Worm (Caenorhabditis elegans) whole organism, L2 larva: Measurements from ENCODE around the gene srh-97.

Source experiments
- C34F6.9 ChIP-seq: fragments of 150-350 bp; optimal IDR thresholded peaks from 2 replicates; lab custom pipeline; 2014; ENCODE audit warnings: missing biosample characterization, missing genetic modification characterization
- F13H6.1 ChIP-seq: sonication (generic microtip); optimal IDR thresholded peaks from 2 replicates; lab custom pipeline; 2016; ENCODE audit warnings: missing genetic modification characterization, missing compliant biosample characterization
- ZK546.5 ChIP-seq: sonication (generic microtip); optimal IDR thresholded peaks from 2 replicates; lab custom pipeline; 2017; ENCODE audit warnings: missing biosample characterization, missing genetic modification characterization
- alr-1 ChIP-seq: fragments of 150-350 bp; optimal IDR thresholded peaks from 2 replicates; lab custom pipeline; 2014; ENCODE audit warnings: missing biosample characterization, missing genetic modification characterization
- aly-2 ChIP-seq: fragments of 150-350 bp; optimal IDR thresholded peaks from 2 replicates; lab custom pipeline; 2014; ENCODE audit warnings: missing biosample characterization, missing genetic modification characterization
- ceh-16 ChIP-seq: fragments of 150-350 bp; optimal IDR thresholded peaks from 2 replicates; lab custom pipeline; 2014; ENCODE audit warnings: missing biosample characterization, missing genetic modification characterization
- ceh-82 ChIP-seq: fragments of 150-350 bp; optimal IDR thresholded peaks from 2 replicates; lab custom pipeline; 2014; ENCODE audit warnings: missing biosample characterization, missing genetic modification characterization
- crh-2 ChIP-seq: sonication (generic microtip); optimal IDR thresholded peaks from 2 replicates; lab custom pipeline; 2017; ENCODE audit warnings: missing biosample characterization, missing genetic modification characterization
- dmd-4 ChIP-seq: sonication (generic microtip); optimal IDR thresholded peaks from 2 replicates; lab custom pipeline; 2017; ENCODE audit warnings: missing biosample characterization, missing genetic modification characterization
- elt-1 ChIP-seq: fragments of 150-350 bp; optimal IDR thresholded peaks from 2 replicates; lab custom pipeline; 2014; ENCODE audit warnings: missing biosample characterization, missing genetic modification characterization
- elt-3 ChIP-seq: sonication (generic microtip); optimal IDR thresholded peaks from 2 replicates; lab custom pipeline; 2017; ENCODE audit warnings: missing biosample characterization, missing genetic modification characterization
- fos-1 ChIP-seq: fragments of 150-350 bp; optimal IDR thresholded peaks from 2 replicates; lab custom pipeline; 2014; ENCODE audit warnings: missing biosample characterization, missing genetic modification characterization
- gmeb-1 ChIP-seq: fragments of 150-350 bp; optimal IDR thresholded peaks from 2 replicates; lab custom pipeline; 2014; ENCODE audit warnings: missing biosample characterization, missing genetic modification characterization
- lin-13 ChIP-seq: fragments of 150-350 bp; optimal IDR thresholded peaks from 2 replicates; lab custom pipeline; 2014; ENCODE audit warnings: missing biosample characterization, missing genetic modification reagents, missing genetic modification characterization
- lin-39 ChIP-seq: fragments of 150-350 bp; optimal IDR thresholded peaks from 2 replicates; lab custom pipeline; 2014; ENCODE audit warnings: missing biosample characterization, missing genetic modification reagents, missing genetic modification characterization
- lsy-2 ChIP-seq, 2 experiments: fragments of 150-350 bp in 1 of 2; sonication (generic microtip) in 1 of 2; optimal IDR thresholded peaks; 2 replicates each; lab custom pipeline; 2014 to 2017; ENCODE audit warnings: missing biosample characterization in 2 of 2, missing genetic modification characterization in 2 of 2
- mab-5 ChIP-seq: fragments of 150-350 bp; optimal IDR thresholded peaks from 2 replicates; lab custom pipeline; 2014; ENCODE audit warnings: missing biosample characterization, missing genetic modification characterization
- nhr-10 ChIP-seq: sonication (generic microtip); optimal IDR thresholded peaks from 2 replicates; lab custom pipeline; 2017; ENCODE audit warnings: missing biosample characterization, missing genetic modification characterization
- nhr-11 ChIP-seq: fragments of 150-350 bp; optimal IDR thresholded peaks from 2 replicates; lab custom pipeline; 2014; ENCODE audit warnings: missing biosample characterization, missing genetic modification characterization
- nhr-12 ChIP-seq: fragments of 150-350 bp; optimal IDR thresholded peaks from 2 replicates; lab custom pipeline; 2014; ENCODE audit warnings: missing biosample characterization, missing genetic modification characterization
- nhr-129 ChIP-seq: fragments of 150-350 bp; optimal IDR thresholded peaks from 2 replicates; lab custom pipeline; 2014; ENCODE audit warnings: missing biosample characterization, missing genetic modification characterization
- nhr-21 ChIP-seq: fragments of 150-350 bp; optimal IDR thresholded peaks from 2 replicates; lab custom pipeline; 2014; ENCODE audit warnings: missing biosample characterization, missing genetic modification characterization
- nhr-23 ChIP-seq: fragments of 150-350 bp; optimal IDR thresholded peaks from 2 replicates; lab custom pipeline; 2014; ENCODE audit warnings: missing biosample characterization, missing genetic modification reagents, missing genetic modification characterization
- nhr-25 ChIP-seq: fragments of 150-350 bp; sonication (generic microtip); optimal IDR thresholded peaks from 3 replicates; lab custom pipeline; 2014; ENCODE audit warnings: missing biosample characterization, missing genetic modification characterization
- nhr-6 ChIP-seq: fragments of 150-350 bp; optimal IDR thresholded peaks from 2 replicates; lab custom pipeline; 2014; ENCODE audit warnings: missing biosample characterization, missing genetic modification characterization
- nhr-77 ChIP-seq: fragments of 150-350 bp; optimal IDR thresholded peaks from 2 replicates; lab custom pipeline; 2014; ENCODE audit warnings: missing biosample characterization, missing genetic modification characterization
- sem-4 ChIP-seq: fragments of 150-350 bp; optimal IDR thresholded peaks from 2 replicates; lab custom pipeline; 2014; ENCODE audit warnings: missing biosample characterization, missing genetic modification reagents, missing genetic modification characterization
- sma-3 ChIP-seq: sonication (generic microtip); optimal IDR thresholded peaks from 2 replicates; lab custom pipeline; 2016; ENCODE audit warnings: missing genetic modification reagents, missing genetic modification characterization, missing compliant biosample characterization
- sma-9 ChIP-seq, 2 experiments: fragments of 150-350 bp in 1 of 2; sonication (generic microtip) in 1 of 2; optimal IDR thresholded peaks; 2 replicates each; lab custom pipeline; 2014 to 2016; ENCODE audit warnings: missing genetic modification characterization in 2 of 2, mild to moderate bottlenecking in 1 of 2, missing biosample characterization in 1 of 2, missing compliant biosample characterization in 1 of 2, missing genetic modification reagents in 1 of 2, moderate library complexity in 1 of 2
- snpc-4 ChIP-seq: fragments of 150-350 bp; optimal IDR thresholded peaks from 2 replicates; lab custom pipeline; 2014; ENCODE audit warnings: missing biosample characterization, missing genetic modification characterization
- unc-55 ChIP-seq: fragments of 150-350 bp; sonication (generic microtip); optimal IDR thresholded peaks from 3 replicates; lab custom pipeline; 2014; ENCODE audit warnings: missing biosample characterization, missing genetic modification reagents, missing genetic modification characterization
- zag-1 ChIP-seq: fragments of 150-350 bp; optimal IDR thresholded peaks from 2 replicates; lab custom pipeline; 2014; ENCODE audit warnings: missing biosample characterization, missing genetic modification characterization
- ztf-1 ChIP-seq: fragments of 200-800 bp; sonication (Bioruptor generic); conservative IDR thresholded peaks from 2 replicates; pipeline ENCODE4 v1.3.6; 2022; ENCODE audit warnings: missing genetic modification characterization, missing compliant biosample characterization
- ztf-11 ChIP-seq: sonication (generic microtip); optimal IDR thresholded peaks from 2 replicates; lab custom pipeline; 2017; ENCODE audit warnings: missing biosample characterization, missing genetic modification characterization
- ztf-4 ChIP-seq: fragments of 150-350 bp; optimal IDR thresholded peaks from 2 replicates; lab custom pipeline; 2014; ENCODE audit warnings: missing biosample characterization, missing genetic modification characterization

The srh-97 gene

ce11 chrV:17021361-17021760 is 4.5 kb downstream of the srh-97 start, which contains the start of gene F49H6.12:
Gene F49H6.12, minus strand, starts transcription at chrV:17021461.
- no peak for TF ChIP-seq dmd-4 (tag; lab: Kevin White, UChicago)
- TF ChIP-seq elt-1, result no peak
- no peak for TF ChIP-seq ceh-16
- TF ChIP-seq alr-1 (tag; lab: Kevin White, UChicago), result no peak
- no peak for TF ChIP-seq lin-39 (tag; lab: Kevin White, UChicago)
- TF ChIP-seq ztf-11 (tag; lab: Kevin White, UChicago), result no peak
- no peak for TF ChIP-seq sma-3 (GFP tag; lab: Kevin White, UChicago)
- no peak for TF ChIP-seq nhr-6
- TF ChIP-seq aly-2 (tag; lab: Kevin White, UChicago), result no peak
- no peak for TF ChIP-seq lsy-2 (tag; optimal IDR thresholded peaks at IDR 0.05; lab: Kevin White, UChicago)
- TF ChIP-seq zag-1 (tag; lab: Kevin White, UChicago), result no peak
- TF ChIP-seq ztf-4 (tag; lab: Kevin White, UChicago), result no peak
- no peak for TF ChIP-seq sem-4 (tag; lab: Kevin White, UChicago)
- no peak for TF ChIP-seq nhr-25 (tag; lab: Kevin White, UChicago)
- no peak for TF ChIP-seq nhr-77 (tag; lab: Kevin White, UChicago)
- TF ChIP-seq crh-2 (tag; lab: Kevin White, UChicago), result no peak
- no peak for TF ChIP-seq mab-5 (tag; lab: Kevin White, UChicago)

DNA sequence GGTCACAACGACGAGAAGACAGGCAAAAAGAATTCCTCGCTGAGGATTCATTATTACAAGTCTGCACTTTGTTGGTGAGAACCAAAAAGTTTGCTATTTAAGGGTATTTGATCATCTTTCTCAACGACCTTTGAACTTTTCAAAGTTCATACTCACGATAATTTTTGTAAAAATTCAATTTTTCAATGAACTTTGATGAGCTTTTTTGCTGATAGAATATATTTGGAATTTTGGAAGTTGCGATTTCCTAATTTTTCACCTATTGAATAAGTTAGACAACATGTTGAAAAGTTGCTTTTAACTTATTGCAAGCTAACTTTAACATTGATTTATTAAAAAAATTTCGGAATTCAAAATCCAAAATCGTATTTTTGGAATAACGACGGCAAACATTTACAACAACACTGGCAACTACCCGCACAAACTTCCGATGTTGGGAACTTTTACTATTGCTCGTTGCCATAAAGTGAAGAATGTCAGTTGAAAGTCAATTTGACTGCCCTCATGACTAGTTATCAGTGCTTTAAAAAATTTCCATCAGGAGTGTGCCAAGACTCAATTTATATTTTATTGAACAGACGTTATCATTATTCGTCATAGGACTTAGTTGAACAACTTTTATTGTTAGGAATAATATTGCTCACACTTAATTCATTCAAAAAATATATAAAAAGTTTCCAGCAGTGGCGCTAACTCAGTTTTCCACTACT is 5.9 kb downstream of the srh-97 start, which contains the start of the genes F49H6.8 and F49H6.5:
F49H6.8 (minus strand) TSS at position 51 of the 710 bp plus-strand sequence.
F49H6.5 (plus strand) TSS at position 629 of the 710 bp plus-strand sequence.
- no peak for TF ChIP-seq ceh-16
- TF ChIP-seq elt-1, result no peak
- TF ChIP-seq nhr-6, result no peak
- no peak for TF ChIP-seq nhr-21 (tag; lab: Kevin White, UChicago)
- no peak for TF ChIP-seq mab-5 (tag; lab: Kevin White, UChicago)
- TF ChIP-seq nhr-11, result no peak
- no peak for TF ChIP-seq alr-1 (tag; lab: Kevin White, UChicago)
- TF ChIP-seq ceh-82 (tag; lab: Kevin White, UChicago), result no peak
- no peak for TF ChIP-seq C34F6.9 (tag; lab: Kevin White, UChicago)
- no peak for TF ChIP-seq fos-1 (tag; lab: Kevin White, UChicago)
- no peak for TF ChIP-seq elt-3 (tag; lab: Kevin White, UChicago)
- no peak for TF ChIP-seq nhr-77 (tag; lab: Kevin White, UChicago)
- TF ChIP-seq sma-9 (GFP tag; optimal IDR thresholded peaks at IDR 0.05; lab: Kevin White, UChicago), result no peak
- TF ChIP-seq sma-9 (tag; optimal IDR thresholded peaks at IDR 0.05; lab: Kevin White, UChicago), result no peak
- no peak for TF ChIP-seq nhr-25 (tag; lab: Kevin White, UChicago)

ce11 chrV:17026289-17026688 is 9.4 kb downstream of the srh-97 start, which contains the start of gene F49H6.15:
Gene F49H6.15, minus strand, starts transcription at chrV:17026389.
- no peak for TF ChIP-seq zag-1 (tag; lab: Kevin White, UChicago)
- no peak for TF ChIP-seq elt-3 (tag; lab: Kevin White, UChicago)
- TF ChIP-seq unc-55 (GFP tag; lab: Kevin White, UChicago), result no peak
- TF ChIP-seq nhr-129 (tag; lab: Kevin White, UChicago), result no peak
- no peak for TF ChIP-seq F13H6.1 (tag; lab: Kevin White, UChicago)
- TF ChIP-seq alr-1 (tag; lab: Kevin White, UChicago), result no peak
- TF ChIP-seq nhr-12 (tag; lab: Kevin White, UChicago), result no peak
- no peak for TF ChIP-seq aly-2 (tag; lab: Kevin White, UChicago)
- TF ChIP-seq nhr-77 (tag; lab: Kevin White, UChicago), result no peak
- TF ChIP-seq nhr-11, result no peak
- TF ChIP-seq snpc-4 (tag; lab: Kevin White, UChicago), result no peak
- TF ChIP-seq ztf-11 (tag; lab: Kevin White, UChicago), result no peak
- no peak for TF ChIP-seq ceh-16
- no peak for TF ChIP-seq sem-4 (tag; lab: Kevin White, UChicago)
- no peak for TF ChIP-seq nhr-10 (tag; lab: Kevin White, UChicago)
- TF ChIP-seq nhr-21 (tag; lab: Kevin White, UChicago), result no peak
- no peak for TF ChIP-seq sma-3 (GFP tag; lab: Kevin White, UChicago)
- TF ChIP-seq nhr-23 (tag; lab: Kevin White, UChicago), result no peak
- TF ChIP-seq elt-1, result no peak

ce11 chrV:17030430-17030829 is 13.5 kb downstream of the srh-97 start:
- TF ChIP-seq nhr-77 (tag; lab: Kevin White, UChicago) (no peak), nhr-25 (tag; lab: Kevin White, UChicago) (no peak)

DNA sequence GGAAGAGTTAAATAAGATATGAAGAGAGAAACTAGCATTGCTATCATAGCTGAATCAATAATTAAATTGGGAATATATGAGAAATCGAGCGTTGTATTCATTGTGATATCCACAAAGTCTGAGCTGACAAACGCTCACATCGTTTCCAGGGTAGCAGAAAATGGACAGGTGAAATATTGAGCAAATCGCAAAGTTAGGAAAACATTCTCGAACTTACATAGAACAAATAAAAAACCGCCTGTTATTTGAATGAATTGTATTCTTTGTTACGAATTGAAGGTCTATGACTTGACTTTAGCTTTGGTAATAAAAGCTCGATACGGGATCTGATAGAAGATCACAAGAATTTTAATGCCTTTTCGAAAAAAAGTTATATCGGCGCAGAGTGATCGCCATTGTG is 19.0 kb downstream of the srh-97 start, which contains the start of gene srz-94:
srz-94 (minus strand) TSS at position 101 of the 400 bp plus-strand sequence.
- TF ChIP-seq mab-5 (tag; lab: Kevin White, UChicago) (no peak), nhr-12 (tag; lab: Kevin White, UChicago) (no peak), gmeb-1 (tag; lab: Kevin White, UChicago) (no peak), lin-13 (GFP tag; lab: Kevin White, UChicago) (no peak), ztf-4 (tag; lab: Kevin White, UChicago) (no peak), ztf-1 (GFP tag; lab: Robert Waterston, UW) (no peak), ZK546.5 (tag; lab: Kevin White, UChicago) (no peak), snpc-4 (tag; lab: Kevin White, UChicago) (no peak), lin-39 (tag; lab: Kevin White, UChicago) (no peak), nhr-23 (tag; lab: Kevin White, UChicago) (no peak)
